Worm (Caenorhabditis elegans) whole organism, late embryonic: Measurements from ENCODE around the gene irg-3.

Experiments
- C38D4.7 ChIP-seq: fragments of 200-800 bp; sonication (Bioruptor generic); optimal IDR thresholded peaks from 2 replicates; lab custom pipeline; 2018; ENCODE audit warnings: mild to moderate bottlenecking, missing genetic modification characterization, moderate library complexity, missing compliant biosample characterization
- ceh-14 ChIP-seq: sonication (generic microtip); optimal IDR thresholded peaks from 2 replicates; lab custom pipeline; 2016; ENCODE audit warnings: missing genotype, missing genetic modification characterization, missing compliant biosample characterization
- ceh-18 ChIP-seq: sonication (generic microtip); optimal IDR thresholded peaks from 2 replicates; lab custom pipeline; 2016; ENCODE audit warnings: missing genetic modification characterization, missing compliant biosample characterization
- ceh-19 ChIP-seq: fragments of 200-800 bp; sonication (Bioruptor generic); optimal IDR thresholded peaks from 2 replicates; lab custom pipeline; 2018; ENCODE audit warnings: mild to moderate bottlenecking, missing genetic modification characterization, missing compliant biosample characterization
- ceh-34 ChIP-seq: sonication (generic microtip); optimal IDR thresholded peaks from 2 replicates; lab custom pipeline; 2016; ENCODE audit warnings: mild to moderate bottlenecking, missing genetic modification characterization, missing compliant biosample characterization
- dmd-4 ChIP-seq: sonication (generic microtip); optimal IDR thresholded peaks from 2 replicates; lab custom pipeline; 2016; ENCODE audit warnings: borderline replicate concordance, missing genetic modification characterization, missing compliant biosample characterization
- dve-1 ChIP-seq: sonication (generic microtip); optimal IDR thresholded peaks from 2 replicates; lab custom pipeline; 2017; ENCODE audit warnings: antibody characterized with exemption, mild to moderate bottlenecking, missing genetic modification characterization, missing compliant biosample characterization
- elt-2 ChIP-seq: sonication (generic microtip); optimal IDR thresholded peaks from 2 replicates; lab custom pipeline; 2016; ENCODE audit warnings: missing genetic modification reagents, missing genetic modification characterization, missing compliant biosample characterization
- elt-4 ChIP-seq: sonication (generic microtip); optimal IDR thresholded peaks from 2 replicates; lab custom pipeline; 2016; ENCODE audit warnings: missing genetic modification characterization, missing compliant biosample characterization
- fax-1 ChIP-seq: sonication (generic microtip); optimal IDR thresholded peaks from 2 replicates; lab custom pipeline; 2016; ENCODE audit warnings: missing genotype, missing genetic modification characterization, missing compliant biosample characterization
- gmeb-2 ChIP-seq: sonication (generic microtip); optimal IDR thresholded peaks from 2 replicates; lab custom pipeline; 2016; ENCODE audit warnings: missing genetic modification characterization, inconsistent platforms, missing compliant biosample characterization
- hlh-30 ChIP-seq: sonication (generic microtip); optimal IDR thresholded peaks from 2 replicates; lab custom pipeline; 2017; ENCODE audit warnings: antibody characterized with exemption, missing genetic modification characterization, missing compliant biosample characterization; ENCODE audit not compliant: insufficient read depth
- hlh-6 ChIP-seq: sonication (generic microtip); optimal IDR thresholded peaks from 2 replicates; lab custom pipeline; 2016; ENCODE audit warnings: missing genotype, missing genetic modification characterization, missing compliant biosample characterization
- lin-11 ChIP-seq: fragments of 200-800 bp; sonication (Bioruptor generic); optimal IDR thresholded peaks from 2 replicates; lab custom pipeline; 2018; ENCODE audit warnings: mild to moderate bottlenecking, missing genetic modification characterization, missing compliant biosample characterization
- nfya-1 ChIP-seq: sonication (generic microtip); optimal IDR thresholded peaks from 2 replicates; lab custom pipeline; 2017; ENCODE audit warnings: missing genetic modification characterization, mild to moderate bottlenecking, missing compliant biosample characterization, antibody characterized with exemption, moderate library complexity
- nhr-232 ChIP-seq: sonication (generic microtip); optimal IDR thresholded peaks from 2 replicates; lab custom pipeline; 2016; ENCODE audit warnings: missing genetic modification characterization, missing compliant biosample characterization
- odd-2 ChIP-seq: sonication (generic microtip); optimal IDR thresholded peaks from 2 replicates; lab custom pipeline; 2017; ENCODE audit warnings: antibody characterized with exemption, mild to moderate bottlenecking, missing genetic modification characterization, missing compliant biosample characterization
- pag-3 ChIP-seq: sonication (generic microtip); optimal IDR thresholded peaks from 2 replicates; lab custom pipeline; 2016; ENCODE audit warnings: missing compliant biosample characterization, missing genetic modification characterization, borderline replicate concordance
- pat-9 ChIP-seq: fragments of 200-800 bp; sonication (Bioruptor generic); optimal IDR thresholded peaks from 2 replicates; lab custom pipeline; 2018; ENCODE audit warnings: mild to moderate bottlenecking, missing genetic modification characterization, moderate library complexity, missing compliant biosample characterization
- pax-1 ChIP-seq: fragments of 150-350 bp; optimal IDR thresholded peaks from 2 replicates; lab custom pipeline; 2014; ENCODE audit warnings: missing biosample characterization, missing genetic modification characterization
- pha-4 ChIP-seq: fragments of 150-350 bp; optimal IDR thresholded peaks from 2 replicates; lab custom pipeline; 2018; ENCODE audit warnings: missing biosample characterization, missing genetic modification reagents, missing genetic modification characterization
- pqm-1 ChIP-seq: sonication (generic microtip); optimal IDR thresholded peaks from 2 replicates; lab custom pipeline; 2016; ENCODE audit warnings: missing genetic modification characterization, missing compliant biosample characterization
- ref-2 ChIP-seq: sonication (generic microtip); optimal IDR thresholded peaks from 2 replicates; lab custom pipeline; 2016; ENCODE audit warnings: missing genetic modification characterization, missing compliant biosample characterization
- tbx-2 ChIP-seq: sonication (generic microtip); optimal IDR thresholded peaks from 2 replicates; lab custom pipeline; 2016; ENCODE audit warnings: missing genetic modification characterization, missing compliant biosample characterization
- tbx-7 ChIP-seq: sonication (generic microtip); optimal IDR thresholded peaks from 2 replicates; lab custom pipeline; 2016; ENCODE audit warnings: missing genotype, missing genetic modification characterization, missing compliant biosample characterization
- unc-55 ChIP-seq: sonication (generic microtip); optimal IDR thresholded peaks from 2 replicates; lab custom pipeline; 2017; ENCODE audit warnings: missing biosample characterization, missing genetic modification reagents, missing genetic modification characterization
- unc-86 ChIP-seq: sonication (generic microtip); optimal IDR thresholded peaks from 2 replicates; lab custom pipeline; 2016; ENCODE audit warnings: missing genetic modification characterization, missing compliant biosample characterization
- zip-5 ChIP-seq: sonication (generic microtip); optimal IDR thresholded peaks from 2 replicates; lab custom pipeline; 2016; ENCODE audit warnings: missing genetic modification characterization, missing compliant biosample characterization
- ztf-16 ChIP-seq: sonication (generic microtip); optimal IDR thresholded peaks from 2 replicates; lab custom pipeline; 2017; ENCODE audit warnings: missing genetic modification characterization, missing compliant biosample characterization

irg-3 gene

DNA sequence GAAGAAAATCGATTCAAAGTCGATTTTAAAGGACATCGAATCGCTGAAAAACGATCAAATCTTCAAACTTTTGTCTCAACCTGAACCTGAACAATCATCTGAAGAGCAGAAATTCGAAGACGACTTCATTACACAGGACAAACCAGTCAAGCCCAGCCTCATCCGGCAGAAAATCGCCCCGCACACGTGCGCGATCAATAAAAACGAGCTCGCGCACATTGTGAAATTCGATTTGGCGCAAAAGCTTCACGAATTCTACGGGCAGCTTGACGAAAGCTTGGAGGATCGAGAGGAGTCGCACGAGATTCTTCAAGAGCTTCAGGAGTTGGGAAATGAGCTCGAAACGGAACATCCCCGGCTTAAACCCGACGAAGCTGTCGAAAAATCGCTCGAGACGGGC lies 46.6 kb downstream of the irg-3 start, which contains the start of gene W02H5.2:
Gene W02H5.2 (plus strand): TSS at position 301 of the 400 bp plus-strand sequence.
- no peak for TF ChIP-seq nfya-1
- TF ChIP-seq unc-55: no peak
- no peak for TF ChIP-seq tbx-7 (tag; lab: Kevin White, UChicago)
- TF ChIP-seq unc-86: no peak
- no peak for TF ChIP-seq gmeb-2
- TF ChIP-seq pqm-1 (tag; lab: Kevin White, UChicago): no peak
- no peak for TF ChIP-seq C38D4.7 (GFP tag; lab: Kevin White, UChicago)
- no peak for TF ChIP-seq dve-1 (tag; lab: Kevin White, UChicago)
- TF ChIP-seq hlh-6: no peak
- TF ChIP-seq ceh-19 (GFP tag; lab: Kevin White, UChicago): no peak
- no peak for TF ChIP-seq fax-1 (tag; lab: Kevin White, UChicago)
- no peak for TF ChIP-seq nhr-232 (tag; lab: Kevin White, UChicago)
- TF ChIP-seq zip-5 (tag; lab: Kevin White, UChicago): no peak
- no peak for TF ChIP-seq odd-2
- no peak for TF ChIP-seq dmd-4 (tag; lab: Kevin White, UChicago)
- no peak for TF ChIP-seq ceh-34 (tag; lab: Kevin White, UChicago)

DNA sequence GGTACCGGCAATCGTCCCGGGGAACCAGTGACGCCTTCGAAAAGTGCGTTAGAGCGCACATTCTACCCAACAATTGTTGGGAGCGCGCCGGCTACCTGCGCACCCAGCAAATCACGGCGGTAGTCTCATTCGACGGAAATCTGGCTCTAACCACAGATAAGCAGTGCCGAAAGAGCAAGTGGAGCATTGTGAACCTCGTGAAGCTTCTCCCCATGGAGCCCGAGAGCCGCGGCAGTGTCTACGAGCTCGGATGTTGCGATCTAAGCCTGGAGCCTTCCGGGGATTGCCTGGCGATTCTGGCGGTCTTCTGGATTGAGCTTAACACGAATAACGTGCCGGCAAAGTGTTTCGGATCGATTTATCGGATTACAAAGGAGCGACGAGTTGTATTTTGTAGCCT lies 47.1 kb downstream of the irg-3 start:
- TF ChIP-seq pax-1 (no peak), elt-4 (tag; lab: Kevin White, UChicago) (no peak), ceh-14 (tag; lab: Kevin White, UChicago) (no peak), hlh-6 (no peak), ztf-16 (no peak), pag-3 (tag; lab: Kevin White, UChicago) (no peak), dmd-4 (tag; lab: Kevin White, UChicago) (no peak), fax-1 (tag; lab: Kevin White, UChicago) (no peak), lin-11 (tag; lab: Kevin White, UChicago) (no peak), hlh-30 (tag; lab: Kevin White, UChicago) (no peak), pha-4 (tag; lab: Kevin White, UChicago) (no peak), ceh-18 (tag; lab: Kevin White, UChicago) (no peak), tbx-2 (no peak), elt-2 (no peak), ref-2 (tag; lab: Kevin White, UChicago) (no peak), zip-5 (tag; lab: Kevin White, UChicago) (no peak), pat-9 (no peak)
